Fruit fly (Drosophila melanogaster) whole organism, embryonic: Measurements from ENCODE around the gene Mrm2.

ENCODE experiments used
- CG10267 ChIP-seq: fragments of 200-800 bp; sonication (Bioruptor generic); optimal IDR thresholded peaks from 2 replicates; lab custom pipeline; 2018; ENCODE audit warnings: missing biosample characterization, mild to moderate bottlenecking, missing genetic modification characterization, moderate library complexity
- CG10431 ChIP-seq: fragments of 200-800 bp; sonication (Bioruptor generic); optimal IDR thresholded peaks from 3 replicates; lab custom pipeline; 2018; ENCODE audit warnings: missing biosample characterization, mild to moderate bottlenecking, missing genetic modification characterization
- CG10959 ChIP-seq: fragments of 200-800 bp; sonication (Bioruptor generic); IDR thresholded peaks from 2 replicates; pipeline ENCODE4 v1.3.6; 2022; ENCODE audit warnings: missing biosample characterization, missing genetic modification characterization
- CG10979 ChIP-seq: fragments of 200-800 bp; sonication (Bioruptor generic); optimal IDR thresholded peaks from 2 replicates; lab custom pipeline; 2018; ENCODE audit warnings: missing biosample characterization, mild to moderate bottlenecking, missing genetic modification characterization, moderate library complexity
- CG11247 ChIP-seq: fragments of 200-800 bp; sonication (Bioruptor generic); IDR thresholded peaks from 2 replicates; pipeline ENCODE4 v1.3.6; 2022; ENCODE audit warnings: missing biosample characterization, missing genetic modification characterization
- CG11398 ChIP-seq: fragments of 200-800 bp; sonication (Bioruptor generic); optimal IDR thresholded peaks from 2 replicates; lab custom pipeline; 2016; ENCODE audit warnings: missing biosample characterization, missing genetic modification characterization
- CG12769 ChIP-seq: fragments of 200-800 bp; sonication (Bioruptor generic); optimal IDR thresholded peaks from 2 replicates; lab custom pipeline; 2019; ENCODE audit warnings: missing biosample characterization, mild to moderate bottlenecking, missing genetic modification characterization, moderate library complexity
- CG13123 ChIP-seq: fragments of 200-800 bp; sonication (Bioruptor generic); optimal IDR thresholded peaks from 2 replicates; lab custom pipeline; 2016; ENCODE audit warnings: missing biosample characterization, missing genetic modification characterization
- CG14014 ChIP-seq: fragments of 200-800 bp; sonication (Bioruptor generic); IDR thresholded peaks from 2 replicates; pipeline ENCODE4 v1.3.6; 2022; ENCODE audit warnings: missing biosample characterization, missing genetic modification characterization
- CG14710 ChIP-seq: fragments of 200-800 bp; sonication (Bioruptor generic); optimal IDR thresholded peaks from 3 replicates; lab custom pipeline; 2019; ENCODE audit warnings: missing biosample characterization, mild to moderate bottlenecking, missing genetic modification characterization, moderate library complexity
- CG17385 ChIP-seq: fragments of 200-800 bp; sonication (Bioruptor generic); optimal IDR thresholded peaks from 3 replicates; lab custom pipeline; 2018; ENCODE audit warnings: missing biosample characterization, mild to moderate bottlenecking, missing genetic modification characterization
- CG17802 ChIP-seq: fragments of 200-800 bp; sonication (Bioruptor generic); optimal IDR thresholded peaks from 2 replicates; lab custom pipeline; 2018; ENCODE audit warnings: missing biosample characterization, mild to moderate bottlenecking, missing genetic modification characterization, moderate library complexity
- CG2678 ChIP-seq: fragments of 200-800 bp; sonication (Bioruptor generic); optimal IDR thresholded peaks from 3 replicates; lab custom pipeline; 2019; ENCODE audit warnings: missing biosample characterization, mild to moderate bottlenecking, missing genetic modification characterization, moderate library complexity
- CG3065 ChIP-seq: fragments of 200-800 bp; sonication (Bioruptor generic); optimal IDR thresholded peaks from 2 replicates; lab custom pipeline; 2016; ENCODE audit warnings: missing biosample characterization, missing genetic modification characterization
- CG3163 ChIP-seq: fragments of 200-800 bp; sonication (Bioruptor generic); optimal IDR thresholded peaks from 3 replicates; lab custom pipeline; 2016; ENCODE audit warnings: missing biosample characterization, missing genetic modification characterization
- CG32532 ChIP-seq: fragments of 200-800 bp; sonication (Bioruptor generic); IDR thresholded peaks from 2 replicates; pipeline ENCODE4 v1.3.6; 2022; ENCODE audit warnings: missing biosample characterization, missing genetic modification characterization
- CG3281 ChIP-seq: fragments of 200-800 bp; sonication (Bioruptor generic); optimal IDR thresholded peaks from 3 replicates; lab custom pipeline; 2017; ENCODE audit warnings: missing biosample characterization, mild to moderate bottlenecking, missing genetic modification characterization
- CG3726 ChIP-seq: fragments of 200-800 bp; sonication (Bioruptor generic); IDR thresholded peaks from 3 replicates; pipeline ENCODE4, ENCODE4 v1.3.6; 2022; ENCODE audit warnings: missing biosample characterization, missing genetic modification characterization
- CG4282 ChIP-seq: fragments of 200-800 bp; sonication (Bioruptor generic); optimal IDR thresholded peaks from 2 replicates; lab custom pipeline; 2016; ENCODE audit warnings: missing biosample characterization, missing genetic modification characterization
- CG4328 ChIP-seq: fragments of 200-800 bp; sonication (Bioruptor generic); optimal IDR thresholded peaks from 3 replicates; lab custom pipeline; 2017; ENCODE audit warnings: missing biosample characterization, missing genetic modification reagents, missing genetic modification characterization
- CG5953 ChIP-seq: fragments of 200-800 bp; sonication (Bioruptor generic); IDR thresholded peaks from 2 replicates; pipeline ENCODE4 v1.3.6; 2022; ENCODE audit warnings: missing biosample characterization, missing genetic modification characterization
- CG6175 ChIP-seq: fragments of 200-800 bp; sonication (Bioruptor generic); IDR thresholded peaks from 3 replicates; pipeline ENCODE4 v1.3.6; 2022; ENCODE audit warnings: missing biosample characterization, missing genetic modification characterization
- CG7556 ChIP-seq: fragments of 200-800 bp; sonication (Bioruptor generic); optimal IDR thresholded peaks from 2 replicates; lab custom pipeline; 2017; ENCODE audit warnings: missing biosample characterization, mild to moderate bottlenecking, missing genetic modification characterization
- CrebB ChIP-seq: fragments of 200-800 bp; sonication (Bioruptor generic); optimal IDR thresholded peaks from 3 replicates; lab custom pipeline; 2018; ENCODE audit warnings: missing biosample characterization, mild to moderate bottlenecking, missing genetic modification characterization
- Dbx ChIP-seq: fragments of 200-800 bp; sonication (Bioruptor generic); IDR thresholded peaks from 3 replicates; pipeline ENCODE4 v1.3.6; 2022; ENCODE audit warnings: missing biosample characterization, missing genetic modification characterization
- Deaf1 ChIP-seq: fragments of 200-800 bp; optimal IDR thresholded peaks from 3 replicates; lab custom pipeline; 2019; ENCODE audit warnings: missing biosample characterization, mild to moderate bottlenecking, missing genetic modification characterization, moderate library complexity
- HmgZ ChIP-seq: fragments of 200-800 bp; sonication (Bioruptor generic); optimal IDR thresholded peaks from 2 replicates; lab custom pipeline; 2018; ENCODE audit warnings: missing biosample characterization, mild to moderate bottlenecking, missing genetic modification characterization
- Hr51 ChIP-seq, 2 experiments: fragments of 200-800 bp; sonication (Bioruptor generic); optimal IDR thresholded peaks; 2 replicates in 1 of 2; 3 replicates in 1 of 2; lab custom pipeline; 2016 to 2018; ENCODE audit warnings: missing biosample characterization in 2 of 2, missing genetic modification characterization in 2 of 2, mild to moderate bottlenecking in 1 of 2, moderate library complexity in 1 of 2
- Meics ChIP-seq: fragments of 200-800 bp; sonication (Bioruptor generic); optimal IDR thresholded peaks from 2 replicates; lab custom pipeline; 2017; ENCODE audit warnings: missing biosample characterization, mild to moderate bottlenecking, missing genetic modification characterization
- Mrtf ChIP-seq: fragments of 200-800 bp; sonication (Bioruptor generic); IDR thresholded peaks from 3 replicates; pipeline ENCODE4 v1.3.6; 2022; ENCODE audit warnings: missing biosample characterization, missing genetic modification characterization
- Scr ChIP-seq: fragments of 200-800 bp; sonication (Bioruptor generic); IDR thresholded peaks from 2 replicates; pipeline ENCODE4 v1.3.6; 2022; ENCODE audit warnings: missing biosample characterization, missing genetic modification characterization; ENCODE audit not compliant: partially characterized antibody
- Sin3A ChIP-seq: fragments of >200 bp; optimal IDR thresholded peaks from 2 replicates; lab custom pipeline; 2018
- Tbp ChIP-seq: fragments of >200 bp; optimal IDR thresholded peaks from 2 replicates; lab custom pipeline; 2018; ENCODE audit warnings: missing biosample characterization, missing genetic modification characterization
- ara ChIP-seq: fragments of 200-800 bp; sonication (Bioruptor generic); IDR thresholded peaks from 2 replicates; pipeline ENCODE4 v1.3.6; 2022; ENCODE audit warnings: missing biosample characterization, missing genetic modification characterization
- ato ChIP-seq: fragments of 200-800 bp; sonication (Bioruptor generic); IDR thresholded peaks from 2 replicates; pipeline ENCODE4 v1.3.6; 2022; ENCODE audit warnings: missing biosample characterization, missing genetic modification characterization; ENCODE audit not compliant: partially characterized antibody
- az2 ChIP-seq: fragments of 200-800 bp; sonication (Bioruptor generic); optimal IDR thresholded peaks from 3 replicates; lab custom pipeline; 2016; ENCODE audit warnings: missing biosample characterization, missing genetic modification characterization
- caup ChIP-seq: fragments of 200-800 bp; sonication (Bioruptor generic); optimal IDR thresholded peaks from 3 replicates; lab custom pipeline; 2017; ENCODE audit warnings: missing biosample characterization, mild to moderate bottlenecking, missing genetic modification characterization, moderate library complexity; ENCODE audit not compliant: severe bottlenecking
- chn ChIP-seq: fragments of 200-800 bp; sonication (Bioruptor generic); optimal IDR thresholded peaks from 2 replicates; lab custom pipeline; 2016; ENCODE audit warnings: missing biosample characterization, missing genetic modification characterization
- fd102C ChIP-seq: fragments of 200-800 bp; sonication (Bioruptor generic); optimal IDR thresholded peaks from 2 replicates; lab custom pipeline; 2018; ENCODE audit warnings: missing biosample characterization, mild to moderate bottlenecking, missing genetic modification characterization, moderate library complexity
- fd96Cb ChIP-seq: fragments of 200-800 bp; sonication (Bioruptor generic); optimal IDR thresholded peaks from 2 replicates; lab custom pipeline; 2018; ENCODE audit warnings: missing biosample characterization, mild to moderate bottlenecking, missing genetic modification characterization, moderate library complexity
- gcm ChIP-seq: fragments of 200-800 bp; sonication (Bioruptor generic); optimal IDR thresholded peaks from 2 replicates; lab custom pipeline; 2019; ENCODE audit warnings: missing biosample characterization, mild to moderate bottlenecking, missing genetic modification characterization, moderate library complexity
- gcm2 ChIP-seq: fragments of 200-800 bp; sonication (Bioruptor generic); optimal IDR thresholded peaks from 2 replicates; lab custom pipeline; 2016; ENCODE audit warnings: missing biosample characterization, missing genetic modification characterization
- grn ChIP-seq: fragments of 200-800 bp; sonication (Bioruptor generic); optimal IDR thresholded peaks from 3 replicates; lab custom pipeline; 2017; ENCODE audit warnings: missing biosample characterization, missing genetic modification characterization
- gsb ChIP-seq: fragments of 200-800 bp; sonication (Bioruptor generic); IDR thresholded peaks from 2 replicates; pipeline ENCODE4 v1.3.6; 2022; ENCODE audit warnings: missing biosample characterization, missing genetic modification characterization
- ken ChIP-seq: fragments of 200-800 bp; sonication (Bioruptor generic); IDR thresholded peaks from 3 replicates; pipeline ENCODE4 v1.3.6; 2022; ENCODE audit warnings: missing biosample characterization, missing genetic modification characterization
- nerfin-1 ChIP-seq: fragments of 200-800 bp; sonication (Bioruptor generic); optimal IDR thresholded peaks from 3 replicates; lab custom pipeline; 2019; ENCODE audit warnings: missing biosample characterization, mild to moderate bottlenecking, missing genetic modification characterization, moderate library complexity
- nmo ChIP-seq: fragments of 200-800 bp; sonication (Bioruptor generic); optimal IDR thresholded peaks from 2 replicates; lab custom pipeline; 2018; ENCODE audit warnings: missing biosample characterization, mild to moderate bottlenecking, missing genetic modification characterization, moderate library complexity
- twi ChIP-seq: fragments of 200-800 bp; optimal IDR thresholded peaks from 2 replicates; lab custom pipeline; 2019; ENCODE audit warnings: missing biosample characterization, mild to moderate bottlenecking, missing genetic modification characterization, moderate library complexity
- tx ChIP-seq: fragments of 200-800 bp; sonication (Bioruptor generic); optimal IDR thresholded peaks from 2 replicates; lab custom pipeline; 2016; ENCODE audit warnings: missing biosample characterization, missing genetic modification characterization
- wek ChIP-seq: fragments of 200-800 bp; sonication (Bioruptor generic); optimal IDR thresholded peaks from 3 replicates; lab custom pipeline; 2018; ENCODE audit warnings: missing biosample characterization, mild to moderate bottlenecking, missing genetic modification characterization, moderate library complexity

Mrm2 gene

dm6 chr3R:19902926-19903739 lies 41.7 kb downstream of the Mrm2 start, which contains the start of gene ClpX (continued):
- TF ChIP-seq CG6175 (GFP tag; lab: Robert Waterston, UW) (no peak), grn (no peak), fd96Cb (no peak), CG10979 (tag; lab: Kevin White, UChicago) (no peak), CG17385 (peak; percentile 100), CG3726 (GFP tag; lab: Robert Waterston, UW) (no peak), CG2678 (tag; lab: Kevin White, UChicago) (no peak), gcm (GFP tag; lab: Kevin White, UChicago) (no peak), chn (no peak), CG11247 (GFP tag; lab: Robert Waterston, UW) (no peak), Tbp (GFP tag; lab: Kevin White, UChicago) (no peak), gsb (GFP tag; lab: Robert Waterston, UW) (no peak), CG3163 (no peak), fd102C (GFP tag; lab: Kevin White, UChicago) (no peak), az2 (no peak), CG17802 (tag; lab: Kevin White, UChicago) (no peak), wek (GFP tag; lab: Kevin White, UChicago) (no peak), CG13123 (GFP tag; lab: Kevin White, UChicago) (no peak), CG5953 (GFP tag; lab: Robert Waterston, UW) (no peak), CG10959 (GFP tag; lab: Robert Waterston, UW) (no peak), caup (GFP tag; lab: Kevin White, UChicago) (no peak), twi (tag; lab: Kevin White, UChicago) (no peak), Meics (GFP tag; lab: Kevin White, UChicago) (no peak), CG4282 (peak; percentile 42), Scr (GFP tag; lab: Robert Waterston, UW) (peak; percentile 69), CrebB (no peak), CG7556 (GFP tag; lab: Kevin White, UChicago) (no peak), Mrtf (GFP tag; lab: Robert Waterston, UW) (no peak), CG3281 (GFP tag; lab: Kevin White, UChicago) (peak; percentile 17), tx (GFP tag; lab: Kevin White, UChicago) (no peak), CG14014 (GFP tag; lab: Robert Waterston, UW) (no peak), HmgZ (peak; percentile 77), CG14710 (peak; percentile 76), CG3065 (GFP tag; lab: Kevin White, UChicago) (no peak), CG11398 (GFP tag; lab: Kevin White, UChicago) (no peak), CG32532 (no peak), nerfin-1 (tag; lab: Kevin White, UChicago) (peak; percentile 37), ato (peak; percentile 60), Sin3A (lab: Kevin White, UChicago) (peak; percentile 35), ara (GFP tag; lab: Robert Waterston, UW) (no peak), Deaf1 (no peak), nmo (peak; percentile 26), CG4328 (GFP tag; lab: Kevin White, UChicago) (no peak), CG10431 (GFP tag; lab: Kevin White, UChicago) (no peak), Hr51 (GFP tag; optimal IDR thresholded peaks at IDR 0.05; lab: Kevin White, UChicago) (peak in 1 of 2 experiments; percentile 27), CG12769 (tag; lab: Kevin White, UChicago) (no peak), CG10267 (tag; lab: Kevin White, UChicago) (peak; percentile 12), gcm2 (GFP tag; lab: Kevin White, UChicago) (no peak), Dbx (GFP tag; lab: Robert Waterston, UW) (no peak), ken (GFP tag; lab: Robert Waterston, UW) (peak; percentile 26; the same call in 1 of the 3 replicates)
